Worm (Caenorhabditis elegans) whole organism, L1 larva: ENCODE measurements around the gene srh-136.

Experiments
- fkh-10 ChIP-seq: sonication (generic microtip); optimal IDR thresholded peaks from 2 replicates; lab custom pipeline; 2017; ENCODE audit warnings: missing biosample characterization, missing genetic modification reagents, missing genetic modification characterization
- jun-1 ChIP-seq: fragments of 150-350 bp; optimal IDR thresholded peaks from 2 replicates; lab custom pipeline; 2014; ENCODE audit warnings: missing biosample characterization, missing genetic modification reagents, missing genetic modification characterization
- lin-15B ChIP-seq: fragments of 150-350 bp; sonication (generic microtip); optimal IDR thresholded peaks from 3 replicates; lab custom pipeline; 2014; ENCODE audit warnings: missing biosample characterization, missing genetic modification characterization
- mdl-1 ChIP-seq, 2 experiments: fragments of 150-350 bp; optimal IDR thresholded peaks; 2 replicates each; lab custom pipeline; 2014 to 2017; ENCODE audit warnings: missing biosample characterization in 2 of 2, missing genetic modification characterization in 2 of 2, inconsistent platforms in 1 of 2
- nhr-19 ChIP-seq: fragments of 200-800 bp; sonication (Bioruptor generic); conservative IDR thresholded peaks from 2 replicates; pipeline ENCODE4 v1.3.6; 2022; ENCODE audit warnings: missing genetic modification characterization, missing compliant biosample characterization
- skn-1 ChIP-seq: fragments of 150-350 bp; optimal IDR thresholded peaks from 2 replicates; lab custom pipeline; 2014; ENCODE audit warnings: missing biosample characterization, missing genetic modification characterization
- swsn-7 ChIP-seq: sonication (generic microtip); optimal IDR thresholded peaks from 2 replicates; lab custom pipeline; 2016; ENCODE audit warnings: missing genetic modification characterization, missing compliant biosample characterization
- tlp-1 ChIP-seq: fragments of 150-350 bp; optimal IDR thresholded peaks from 2 replicates; lab custom pipeline; 2014; ENCODE audit warnings: missing biosample characterization, missing genetic modification characterization
- zag-1 ChIP-seq: fragments of 150-350 bp; optimal IDR thresholded peaks from 2 replicates; lab custom pipeline; 2014; ENCODE audit warnings: missing biosample characterization, missing genetic modification characterization
- ztf-11 ChIP-seq, 2 experiments: sonication (generic microtip); optimal IDR thresholded peaks; 2 replicates each; lab custom pipeline; 2016 to 2017; ENCODE audit warnings: missing genetic modification characterization in 2 of 2, missing biosample characterization in 1 of 2, missing compliant biosample characterization in 1 of 2

ce11 chrV:16467840-16468239 is 29.6 kb downstream of the srh-136 start, which contains the start of gene sru-44:
- no peak for TF ChIP-seq jun-1 (tag; lab: Kevin White, UChicago)
- TF ChIP-seq ztf-11 (tag; optimal IDR thresholded peaks at IDR 0.05; lab: Kevin White, UChicago) = no peak
- TF ChIP-seq tlp-1 (tag; lab: Kevin White, UChicago) = no peak
- TF ChIP-seq lin-15B (tag; lab: Kevin White, UChicago) = no peak
- no peak for TF ChIP-seq nhr-19 (GFP tag; lab: Robert Waterston, UW)
- TF ChIP-seq skn-1 (tag; lab: Kevin White, UChicago) = no peak
- TF ChIP-seq swsn-7 (tag; lab: Kevin White, UChicago) = no peak
- TF ChIP-seq mdl-1 (tag; optimal IDR thresholded peaks at IDR 0.05; lab: Kevin White, UChicago) = no peak
- no peak for TF ChIP-seq zag-1
- no peak for TF ChIP-seq fkh-10
